Worm (Caenorhabditis elegans) whole organism, early embryonic: ENCODE results near the gene srb-13.

Experiments
- B0310.2 ChIP-seq: sonication (generic microtip); optimal IDR thresholded peaks from 2 replicates; lab custom pipeline; 2016; ENCODE audit warnings: mild to moderate bottlenecking, missing genetic modification characterization, missing compliant biosample characterization
- F13C5.2 ChIP-seq: sonication (generic microtip); optimal IDR thresholded peaks from 2 replicates; lab custom pipeline; 2017; ENCODE audit warnings: mild to moderate bottlenecking, missing genetic modification characterization, inconsistent platforms, missing compliant biosample characterization
- ama-1 ChIP-seq: fragments of 150-350 bp; optimal IDR thresholded peaks from 2 replicates; lab custom pipeline; 2014
- ceh-36 ChIP-seq: sonication (generic microtip); optimal IDR thresholded peaks from 2 replicates; lab custom pipeline; 2016; ENCODE audit warnings: missing genetic modification characterization, inconsistent platforms, missing compliant biosample characterization
- flt-1 ChIP-seq: fragments of 200-800 bp; sonication (Bioruptor generic); IDR thresholded peaks from 2 replicates; pipeline ENCODE4 v1.3.6; 2022; ENCODE audit warnings: missing genetic modification characterization, missing compliant biosample characterization
- hmbx-1 ChIP-seq: sonication (generic microtip); optimal IDR thresholded peaks from 2 replicates; lab custom pipeline; 2016; ENCODE audit warnings: mild to moderate bottlenecking, missing genetic modification characterization, missing compliant biosample characterization
- hnd-1 ChIP-seq: sonication (generic microtip); optimal IDR thresholded peaks from 2 replicates; lab custom pipeline; 2016; ENCODE audit warnings: missing genetic modification characterization, missing compliant biosample characterization
- tra-4 ChIP-seq: sonication (generic microtip); optimal IDR thresholded peaks from 2 replicates; lab custom pipeline; 2017; ENCODE audit warnings: missing genetic modification characterization, missing compliant biosample characterization

DNA sequence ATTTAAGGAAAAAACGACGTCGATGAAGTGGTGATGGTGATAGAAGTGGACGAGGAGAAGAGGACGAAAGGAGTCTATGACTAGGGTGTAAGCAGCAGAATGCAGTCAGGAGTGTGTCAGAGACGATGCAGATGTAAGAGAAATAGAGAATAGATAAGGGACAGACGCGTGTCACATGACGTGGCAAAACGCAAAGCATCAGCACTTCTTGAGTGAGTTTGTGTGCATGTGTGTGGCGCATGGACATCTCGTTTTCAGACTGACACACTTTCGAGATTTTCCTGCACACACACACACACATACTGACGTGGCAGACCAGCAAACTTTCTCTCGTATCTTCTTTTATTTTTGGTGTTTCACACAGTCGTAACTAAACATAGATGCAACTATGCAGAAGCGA lies 25.0 kb upstream of the srb-13 start:
- TF ChIP-seq ama-1 (lab: Kevin White, UChicago) (no peak), B0310.2 (tag; lab: Kevin White, UChicago) (no peak), F13C5.2 (no peak), hmbx-1 (tag; lab: Kevin White, UChicago) (no peak), tra-4 (no peak), flt-1 (no peak), ceh-36 (tag; lab: Kevin White, UChicago) (no peak), hnd-1 (tag; lab: Kevin White, UChicago) (no peak)
